Fruit fly (Drosophila melanogaster) Kc167 (cell line): ENCODE data around the gene CG7601.

Experiments used
- Myc ChIP-seq: fragments of >200 bp; optimal IDR thresholded peaks from 2 replicates; lab custom pipeline; 2017; ENCODE audit warnings: missing external identifiers
- Sin3A ChIP-seq: fragments of >200 bp; optimal IDR thresholded peaks from 2 replicates; lab custom pipeline; 2018; ENCODE audit warnings: missing external identifiers
- h ChIP-seq: fragments of >200 bp; optimal IDR thresholded peaks from 3 replicates; lab custom pipeline; 2018; ENCODE audit warnings: missing external identifiers
- insv ChIP-seq: fragments of >200 bp; optimal IDR thresholded peaks from 3 replicates; lab custom pipeline; 2018; ENCODE audit warnings: missing external identifiers
- psq ChIP-seq: fragments of >200 bp; optimal IDR thresholded peaks from 2 replicates; lab custom pipeline; 2017; ENCODE audit warnings: missing external identifiers

dm6 chr3R:29708322-29708721 lies 28.2 kb downstream of the CG7601 start:
- TF ChIP-seq h (lab: Kevin White, UChicago) = no peak
- no peak for TF ChIP-seq psq (lab: Kevin White, UChicago)
- no peak for TF ChIP-seq Sin3A (lab: Kevin White, UChicago)
- no peak for TF ChIP-seq insv (lab: Kevin White, UChicago)
- TF ChIP-seq Myc (lab: Kevin White, UChicago) = no peak
